Fruit fly (Drosophila melanogaster) whole organism, embryonic: Measurements from ENCODE around the gene IleRS-m.

Experiments used
- Antp ChIP-seq: fragments of 200-800 bp; sonication (Bioruptor generic); optimal IDR thresholded peaks from 3 replicates; lab custom pipeline; 2016; ENCODE audit warnings: missing biosample characterization, missing genetic modification characterization
- Bteb2 ChIP-seq: fragments of 200-800 bp; sonication (Bioruptor generic); optimal IDR thresholded peaks from 2 replicates; lab custom pipeline; 2016; ENCODE audit warnings: missing biosample characterization, missing genetic modification characterization
- CG10209 ChIP-seq: fragments of 200-800 bp; sonication (Bioruptor generic); optimal IDR thresholded peaks from 3 replicates; lab custom pipeline; 2017; ENCODE audit warnings: missing biosample characterization, mild to moderate bottlenecking, missing genetic modification characterization, missing genetic modification reagents
- CG10543 ChIP-seq: fragments of 200-800 bp; sonication (Bioruptor generic); optimal IDR thresholded peaks from 3 replicates; lab custom pipeline; 2017; ENCODE audit warnings: missing biosample characterization, mild to moderate bottlenecking, missing genetic modification characterization, moderate library complexity
- CG11695 ChIP-seq: fragments of 200-800 bp; sonication (Bioruptor generic); IDR thresholded peaks from 3 replicates; pipeline ENCODE4 v1.3.6; 2022; ENCODE audit warnings: missing biosample characterization, missing genetic modification characterization
- CG12155 ChIP-seq: fragments of 200-800 bp; sonication (Bioruptor generic); optimal IDR thresholded peaks from 3 replicates; lab custom pipeline; 2016; ENCODE audit warnings: missing biosample characterization, missing genetic modification characterization
- CG12236 ChIP-seq: fragments of 200-800 bp; sonication (Bioruptor generic); optimal IDR thresholded peaks from 2 replicates; lab custom pipeline; 2016; ENCODE audit warnings: missing biosample characterization, missing genetic modification characterization
- CG13287 ChIP-seq: fragments of 200-800 bp; sonication (Bioruptor generic); IDR thresholded peaks from 2 replicates; pipeline ENCODE4 v1.3.6; 2022; ENCODE audit warnings: missing biosample characterization, missing genetic modification characterization; ENCODE audit not compliant: partially characterized antibody
- CG15011 ChIP-seq: fragments of 200-800 bp; sonication (Bioruptor generic); optimal IDR thresholded peaks from 3 replicates; lab custom pipeline; 2018; ENCODE audit warnings: missing biosample characterization, mild to moderate bottlenecking, missing genetic modification characterization
- CG2116 ChIP-seq: fragments of 200-800 bp; sonication (Bioruptor generic); optimal IDR thresholded peaks from 3 replicates; lab custom pipeline; 2018; ENCODE audit warnings: missing biosample characterization, mild to moderate bottlenecking, missing genetic modification characterization
- CG30403 ChIP-seq: fragments of 200-800 bp; sonication (Bioruptor generic); optimal IDR thresholded peaks from 3 replicates; lab custom pipeline; 2016; ENCODE audit warnings: missing biosample characterization, missing genetic modification characterization
- CG31441 ChIP-seq: fragments of 200-800 bp; sonication (Bioruptor generic); IDR thresholded peaks from 2 replicates; pipeline ENCODE4 v1.3.6; 2022; ENCODE audit warnings: missing biosample characterization, missing genetic modification characterization
- CG4617 ChIP-seq: fragments of 200-800 bp; sonication (Bioruptor generic); optimal IDR thresholded peaks from 3 replicates; lab custom pipeline; 2016; ENCODE audit warnings: missing biosample characterization, missing genetic modification characterization, borderline replicate concordance
- CG7786 ChIP-seq: fragments of 200-800 bp; sonication (Bioruptor generic); optimal IDR thresholded peaks from 2 replicates; lab custom pipeline; 2016; ENCODE audit warnings: missing biosample characterization, missing genetic modification characterization
- CG7839 ChIP-seq: fragments of 200-800 bp; sonication (Bioruptor generic); optimal IDR thresholded peaks from 3 replicates; lab custom pipeline; 2018; ENCODE audit warnings: missing biosample characterization, mild to moderate bottlenecking, missing genetic modification characterization, moderate library complexity
- Chrac-16 ChIP-seq: fragments of 200-800 bp; sonication (Bioruptor generic); optimal IDR thresholded peaks from 3 replicates; lab custom pipeline; 2016; ENCODE audit warnings: missing biosample characterization, missing genetic modification characterization
- CoRest ChIP-seq: fragments of 200-800 bp; sonication (Bioruptor generic); optimal IDR thresholded peaks from 3 replicates; lab custom pipeline; 2018; ENCODE audit warnings: missing biosample characterization, mild to moderate bottlenecking, missing genetic modification characterization, moderate library complexity
- Deaf1 ChIP-seq: fragments of 200-800 bp; optimal IDR thresholded peaks from 3 replicates; lab custom pipeline; 2019; ENCODE audit warnings: missing biosample characterization, mild to moderate bottlenecking, missing genetic modification characterization, moderate library complexity
- E2f1 ChIP-seq: fragments of 200-800 bp; sonication (Bioruptor generic); IDR thresholded peaks from 2 replicates; pipeline ENCODE4 v1.3.6; 2022; ENCODE audit warnings: missing biosample characterization, missing genetic modification characterization
- Ets65A ChIP-seq: fragments of 200-800 bp; sonication (Bioruptor generic); peaks from one replicate; lab custom pipeline; 2016; ENCODE audit warnings: missing biosample characterization, missing genetic modification characterization
- Fer3 ChIP-seq: fragments of 200-800 bp; sonication (Bioruptor generic); optimal IDR thresholded peaks from 2 replicates; lab custom pipeline; 2018; ENCODE audit warnings: missing biosample characterization, mild to moderate bottlenecking, missing genetic modification characterization, moderate library complexity
- H15 ChIP-seq: fragments of 200-800 bp; sonication (Bioruptor generic); IDR thresholded peaks from 3 replicates; pipeline ENCODE4 v1.3.6; 2022; ENCODE audit warnings: missing biosample characterization, missing genetic modification characterization
- Hey ChIP-seq: fragments of 200-800 bp; sonication (Bioruptor generic); optimal IDR thresholded peaks from 3 replicates; lab custom pipeline; 2018; ENCODE audit warnings: missing biosample characterization, mild to moderate bottlenecking, missing genetic modification characterization
- Lim3 ChIP-seq: fragments of 200-800 bp; sonication (Bioruptor generic); IDR thresholded peaks from 2 replicates; pipeline ENCODE4 v1.3.6; 2022; ENCODE audit warnings: missing biosample characterization, missing genetic modification characterization
- NK7.1 ChIP-seq: fragments of 200-800 bp; sonication (Bioruptor generic); optimal IDR thresholded peaks from 3 replicates; lab custom pipeline; 2016; ENCODE audit warnings: missing biosample characterization, missing genetic modification characterization
- Sry-δ ChIP-seq: fragments of 200-800 bp; sonication (Bioruptor generic); optimal IDR thresholded peaks from 2 replicates; lab custom pipeline; 2016; ENCODE audit warnings: missing biosample characterization, missing genetic modification characterization
- Ssrp ChIP-seq: fragments of 200-800 bp; sonication (Bioruptor generic); optimal IDR thresholded peaks from 2 replicates; lab custom pipeline; 2018; ENCODE audit warnings: missing biosample characterization, mild to moderate bottlenecking, missing genetic modification characterization, moderate library complexity
- Stat92E ChIP-seq, 3 experiments: fragments of >200 bp in 2 of 3; fragments of 200-800 bp in 1 of 3; sonication (Bioruptor generic) in 1 of 3; optimal IDR thresholded peaks; 2 replicates each; lab custom pipeline; 2017 to 2019; ENCODE audit warnings: missing biosample characterization in 3 of 3, missing genetic modification characterization in 3 of 3, mild to moderate bottlenecking in 1 of 3, moderate library complexity in 1 of 3
- aop ChIP-seq: fragments of 200-800 bp; sonication (Bioruptor generic); IDR thresholded peaks from 2 replicates; pipeline ENCODE4 v1.3.6; 2022; ENCODE audit warnings: missing biosample characterization, missing genetic modification characterization
- cad ChIP-seq: fragments of >200 bp; optimal IDR thresholded peaks from 2 replicates; lab custom pipeline; 2017; ENCODE audit warnings: missing biosample characterization, missing genetic modification characterization
- crc ChIP-seq: fragments of 200-800 bp; sonication (Bioruptor generic); optimal IDR thresholded peaks from 2 replicates; lab custom pipeline; 2016; ENCODE audit warnings: missing biosample characterization, missing genetic modification characterization
- eyg ChIP-seq: fragments of 200-800 bp; sonication (Bioruptor generic); optimal IDR thresholded peaks from 3 replicates; lab custom pipeline; 2016; ENCODE audit warnings: missing biosample characterization, missing genetic modification characterization
- fru ChIP-seq: fragments of >200 bp; optimal IDR thresholded peaks from 2 replicates; lab custom pipeline; 2017
- grau ChIP-seq: fragments of 200-800 bp; optimal IDR thresholded peaks from 3 replicates; lab custom pipeline; 2019; ENCODE audit warnings: missing biosample characterization, mild to moderate bottlenecking, missing genetic modification characterization, moderate library complexity
- gsb ChIP-seq: fragments of 200-800 bp; sonication (Bioruptor generic); IDR thresholded peaks from 2 replicates; pipeline ENCODE4 v1.3.6; 2022; ENCODE audit warnings: missing biosample characterization, missing genetic modification characterization
- jigr1 ChIP-seq: fragments of 200-800 bp; sonication (Bioruptor generic); IDR thresholded peaks from 3 replicates; pipeline ENCODE4 v1.3.6; 2022; ENCODE audit warnings: missing biosample characterization, missing genetic modification characterization
- lov ChIP-seq, 2 experiments: fragments of 200-800 bp in 1 of 2; fragments of >200 bp in 1 of 2; sonication (Bioruptor generic) in 1 of 2; IDR thresholded peaks in 1 of 2; optimal IDR thresholded peaks in 1 of 2; 2 replicates in 1 of 2; 3 replicates in 1 of 2; pipeline versions ENCODE4 v1.3.6 to Lab custom; 2017 to 2022; ENCODE audit warnings: missing biosample characterization in 1 of 2, missing genetic modification characterization in 1 of 2
- maf-S ChIP-seq: fragments of 200-800 bp; sonication (Bioruptor generic); optimal IDR thresholded peaks from 2 replicates; lab custom pipeline; 2016; ENCODE audit warnings: missing biosample characterization, missing genetic modification characterization
- nom ChIP-seq: fragments of 200-800 bp; sonication (Bioruptor generic); optimal IDR thresholded peaks from 2 replicates; lab custom pipeline; 2017; ENCODE audit warnings: missing biosample characterization, missing genetic modification characterization, mild to moderate bottlenecking, moderate library complexity, missing genetic modification reagents
- pfk ChIP-seq: fragments of 200-800 bp; sonication (Bioruptor generic); optimal IDR thresholded peaks from 2 replicates; lab custom pipeline; 2018; ENCODE audit warnings: missing biosample characterization, mild to moderate bottlenecking, missing genetic modification characterization, moderate library complexity
- pzg ChIP-seq: fragments of 200-800 bp; sonication (Bioruptor generic); optimal IDR thresholded peaks from 3 replicates; lab custom pipeline; 2018; ENCODE audit warnings: missing biosample characterization, mild to moderate bottlenecking, missing genetic modification characterization, moderate library complexity
- rib ChIP-seq: fragments of 200-800 bp; sonication (Bioruptor generic); IDR thresholded peaks from 2 replicates; pipeline ENCODE4 v1.3.6; 2022; ENCODE audit warnings: missing biosample characterization, missing genetic modification characterization
- row ChIP-seq: fragments of 200-800 bp; sonication (Bioruptor generic); IDR thresholded peaks from 3 replicates; pipeline ENCODE4 v1.3.6; 2022; ENCODE audit warnings: missing biosample characterization, missing genetic modification characterization
- sc ChIP-seq, 3 experiments: fragments of >200 bp in 2 of 3; fragments of 200-800 bp in 1 of 3; sonication (Bioruptor generic) in 1 of 3; optimal IDR thresholded peaks; 2 replicates in 2 of 3; 3 replicates in 1 of 3; lab custom pipeline; 2017; ENCODE audit warnings: mild to moderate bottlenecking in 1 of 3, missing biosample characterization in 1 of 3, missing genetic modification characterization in 1 of 3, missing genetic modification reagents in 1 of 3
- stc ChIP-seq: fragments of 200-800 bp; sonication (Bioruptor generic); IDR thresholded peaks from 2 replicates; pipeline ENCODE4 v1.3.6; 2022; ENCODE audit warnings: missing biosample characterization, missing genetic modification characterization
- tap ChIP-seq: fragments of 200-800 bp; optimal IDR thresholded peaks from 3 replicates; lab custom pipeline; 2019; ENCODE audit warnings: missing biosample characterization, mild to moderate bottlenecking, missing genetic modification characterization, moderate library complexity
- tio ChIP-seq: fragments of 200-800 bp; sonication (Bioruptor generic); optimal IDR thresholded peaks from 2 replicates; lab custom pipeline; 2017; ENCODE audit warnings: missing biosample characterization, missing genetic modification characterization, inconsistent platforms
- wdn ChIP-seq: fragments of 200-800 bp; sonication (Bioruptor generic); IDR thresholded peaks from 2 replicates; pipeline ENCODE4 v1.3.6; 2022; ENCODE audit warnings: missing biosample characterization, missing genetic modification characterization
- zen2 ChIP-seq: fragments of 200-800 bp; sonication (Bioruptor generic); IDR thresholded peaks from 3 replicates; pipeline ENCODE4 v1.3.6; 2022; ENCODE audit warnings: missing biosample characterization, missing genetic modification characterization; ENCODE audit not compliant: partially characterized antibody

The IleRS-m gene

dm6 chr3L:16131264-16132066 lies 31.4 kb downstream of the IleRS-m start, which contains the start of the genes Trs20 and elg1 (continued):
- TF ChIP-seq tio (GFP tag; lab: Kevin White, UChicago) (no peak), Bteb2 (GFP tag; lab: Kevin White, UChicago) (no peak), CG10209 (GFP tag; lab: Kevin White, UChicago) (peak; percentile 56), CG7786 (GFP tag; lab: Kevin White, UChicago) (no peak), CG10543 (GFP tag; lab: Kevin White, UChicago) (peak; percentile 49), row (peak; percentile 75), tap (peak; percentile 45), Stat92E (GFP tag; optimal IDR thresholded peaks at IDR 0.05; lab: Kevin White, UChicago) (no peak), nom (peak; percentile 60), Antp (GFP tag; lab: Kevin White, UChicago) (no peak), gsb (GFP tag; lab: Robert Waterston, UW) (no peak), CoRest (tag; lab: Kevin White, UChicago) (peak; percentile 74), Lim3 (GFP tag; lab: Robert Waterston, UW) (no peak), Chrac-16 (GFP tag; lab: Kevin White, UChicago) (peak; percentile 21), wdn (GFP tag; lab: Robert Waterston, UW) (no peak), Fer3 (peak; percentile 40), CG2116 (GFP tag; lab: Kevin White, UChicago) (peak; percentile 39), jigr1 (GFP tag; lab: Robert Waterston, UW) (no peak), Sry-δ (no peak), Deaf1 (tag; lab: Kevin White, UChicago) (no peak), aop (GFP tag; lab: Robert Waterston, UW) (no peak), cad (GFP tag; lab: Kevin White, UChicago) (no peak), lov (optimal IDR thresholded peaks at IDR 0.05; lab: Kevin White, UChicago) (no peak), lov (GFP tag; IDR thresholded peaks at IDR 0.05; lab: Robert Waterston, UW) (no peak), NK7.1 (GFP tag; lab: Kevin White, UChicago) (no peak), grau (tag; lab: Kevin White, UChicago) (peak; percentile 71), Ssrp (peak; percentile 34), pfk (GFP tag; lab: Kevin White, UChicago) (no peak), CG12155 (GFP tag; lab: Kevin White, UChicago) (peak; percentile 19), maf-S (GFP tag; lab: Kevin White, UChicago) (no peak), H15 (GFP tag; lab: Robert Waterston, UW) (no peak), crc (GFP tag; lab: Kevin White, UChicago) (no peak), eyg (no peak), CG31441 (GFP tag; lab: Robert Waterston, UW) (peak; percentile 84), pzg (peak; percentile 46), CG13287 (no peak; the same call in 1 of the 2 replicates), rib (GFP tag; lab: Robert Waterston, UW) (0 out of 2 replicates have a peak, but pooled peaks have one; percentile 32), CG11695 (GFP tag; lab: Robert Waterston, UW) (peak; percentile 56; the same call in 2 of the 3 replicates), CG7839 (tag; lab: Kevin White, UChicago) (peak; percentile 74), fru (no peak), CG30403 (peak; percentile 45), Ets65A (GFP tag; lab: Kevin White, UChicago) (peak; percentile 66), Hey (tag; lab: Kevin White, UChicago) (no peak), zen2 (GFP tag; lab: Robert Waterston, UW) (no peak), E2f1 (GFP tag; lab: Robert Waterston, UW) (peak; percentile 87), stc (GFP tag; lab: Robert Waterston, UW) (0 out of 2 replicates have a peak, but pooled peaks have one; percentile 24), sc (optimal IDR thresholded peaks at IDR 0.05; lab: Kevin White, UChicago) (no peak), sc (GFP tag; optimal IDR thresholded peaks at IDR 0.05; lab: Kevin White, UChicago) (no peak), CG4617 (no peak), CG12236 (GFP tag; lab: Kevin White, UChicago) (no peak), CG15011 (GFP tag; lab: Kevin White, UChicago) (no peak)
